Fruit fly (Drosophila melanogaster) whole organism, embryonic: ENCODE data around the gene meso18E.

Source experiments
- BEAF-32 ChIP-seq: fragments of 200-800 bp; sonication (Bioruptor generic); optimal IDR thresholded peaks from 3 replicates; lab custom pipeline; 2017; ENCODE audit warnings: missing biosample characterization, missing genetic modification characterization, mild to moderate bottlenecking, moderate library complexity, missing genetic modification reagents
- CG10147 ChIP-seq: fragments of 200-800 bp; sonication (Bioruptor generic); optimal IDR thresholded peaks from 2 replicates; lab custom pipeline; 2019; ENCODE audit warnings: missing biosample characterization, mild to moderate bottlenecking, missing genetic modification characterization, moderate library complexity
- CG10654 ChIP-seq: fragments of 200-800 bp; sonication (Bioruptor generic); optimal IDR thresholded peaks from 2 replicates; lab custom pipeline; 2016; ENCODE audit warnings: missing biosample characterization, missing genetic modification characterization
- CG11398 ChIP-seq: fragments of 200-800 bp; sonication (Bioruptor generic); optimal IDR thresholded peaks from 2 replicates; lab custom pipeline; 2016; ENCODE audit warnings: missing biosample characterization, missing genetic modification characterization
- CG12071 ChIP-seq: fragments of 200-800 bp; sonication (Bioruptor generic); optimal IDR thresholded peaks from 3 replicates; lab custom pipeline; 2018; ENCODE audit warnings: missing biosample characterization, mild to moderate bottlenecking, missing genetic modification characterization
- CG12104 ChIP-seq: fragments of 200-800 bp; sonication (Bioruptor generic); optimal IDR thresholded peaks from 3 replicates; lab custom pipeline; 2016; ENCODE audit warnings: missing biosample characterization, missing genetic modification characterization
- CG14667 ChIP-seq: fragments of 200-800 bp; sonication (Bioruptor generic); IDR thresholded peaks from 2 replicates; pipeline ENCODE4 v1.3.6; 2022; ENCODE audit warnings: missing biosample characterization, missing genetic modification characterization
- CG14710 ChIP-seq: fragments of 200-800 bp; sonication (Bioruptor generic); optimal IDR thresholded peaks from 3 replicates; lab custom pipeline; 2019; ENCODE audit warnings: missing biosample characterization, mild to moderate bottlenecking, missing genetic modification characterization, moderate library complexity
- CG15269 ChIP-seq: fragments of 200-800 bp; sonication (Bioruptor generic); optimal IDR thresholded peaks from 2 replicates; lab custom pipeline; 2018; ENCODE audit warnings: missing biosample characterization, mild to moderate bottlenecking, missing genetic modification characterization, moderate library complexity
- CG16815 ChIP-seq: fragments of 200-800 bp; sonication (Bioruptor generic); optimal IDR thresholded peaks from 3 replicates; lab custom pipeline; 2017; ENCODE audit warnings: missing biosample characterization, mild to moderate bottlenecking, missing genetic modification characterization
- CG16863 ChIP-seq: fragments of 200-800 bp; sonication (Bioruptor generic); optimal IDR thresholded peaks from 3 replicates; lab custom pipeline; 2016; ENCODE audit warnings: missing biosample characterization, missing genetic modification characterization
- CG17912 ChIP-seq: fragments of 200-800 bp; sonication (Bioruptor generic); optimal IDR thresholded peaks from 2 replicates; lab custom pipeline; 2018; ENCODE audit warnings: missing biosample characterization, mild to moderate bottlenecking, missing genetic modification characterization
- CG2120 ChIP-seq: fragments of 200-800 bp; sonication (Bioruptor generic); optimal IDR thresholded peaks from 3 replicates; lab custom pipeline; 2016; ENCODE audit warnings: missing biosample characterization, missing genetic modification characterization
- CG6689 ChIP-seq: fragments of 200-800 bp; sonication (Bioruptor generic); IDR thresholded peaks from 2 replicates; pipeline ENCODE4 v1.3.6; 2022; ENCODE audit warnings: missing biosample characterization, missing genetic modification characterization
- CG7556 ChIP-seq: fragments of 200-800 bp; sonication (Bioruptor generic); optimal IDR thresholded peaks from 2 replicates; lab custom pipeline; 2017; ENCODE audit warnings: missing biosample characterization, mild to moderate bottlenecking, missing genetic modification characterization
- CG8944 ChIP-seq: fragments of 200-800 bp; sonication (Bioruptor generic); optimal IDR thresholded peaks from 3 replicates; lab custom pipeline; 2016; ENCODE audit warnings: missing biosample characterization, missing genetic modification characterization
- CG9609 ChIP-seq: fragments of 200-800 bp; sonication (Bioruptor generic); optimal IDR thresholded peaks from 3 replicates; lab custom pipeline; 2016; ENCODE audit warnings: missing biosample characterization, missing genetic modification characterization
- CG9727 ChIP-seq: fragments of 200-800 bp; sonication (Bioruptor generic); optimal IDR thresholded peaks from 3 replicates; lab custom pipeline; 2017; ENCODE audit warnings: missing biosample characterization, mild to moderate bottlenecking, missing genetic modification characterization
- CoRest ChIP-seq: fragments of 200-800 bp; sonication (Bioruptor generic); optimal IDR thresholded peaks from 3 replicates; lab custom pipeline; 2018; ENCODE audit warnings: missing biosample characterization, mild to moderate bottlenecking, missing genetic modification characterization, moderate library complexity
- D19A ChIP-seq: fragments of 200-800 bp; optimal IDR thresholded peaks from 3 replicates; lab custom pipeline; 2019; ENCODE audit warnings: missing biosample characterization, mild to moderate bottlenecking, missing genetic modification characterization, moderate library complexity
- Dad ChIP-seq: fragments of 200-800 bp; sonication (Bioruptor generic); optimal IDR thresholded peaks from 3 replicates; lab custom pipeline; 2016; ENCODE audit warnings: missing biosample characterization, missing genetic modification characterization
- Deaf1 ChIP-seq: fragments of 200-800 bp; optimal IDR thresholded peaks from 3 replicates; lab custom pipeline; 2019; ENCODE audit warnings: missing biosample characterization, mild to moderate bottlenecking, missing genetic modification characterization, moderate library complexity
- Dll ChIP-seq: fragments of 200-800 bp; sonication (Bioruptor generic); IDR thresholded peaks from 4 replicates; pipeline ENCODE4 v1.3.6; 2022; ENCODE audit warnings: missing biosample characterization, missing genetic modification characterization; ENCODE audit not compliant: partially characterized antibody
- Elba2 ChIP-seq: fragments of 200-800 bp; sonication (Bioruptor generic); optimal IDR thresholded peaks from 3 replicates; lab custom pipeline; 2016; ENCODE audit warnings: missing biosample characterization, missing genetic modification characterization
- Fer2 ChIP-seq: fragments of 200-800 bp; sonication (Bioruptor generic); optimal IDR thresholded peaks from 2 replicates; lab custom pipeline; 2018; ENCODE audit warnings: missing biosample characterization, mild to moderate bottlenecking, missing genetic modification characterization, moderate library complexity
- HLH4C ChIP-seq: fragments of 200-800 bp; sonication (Bioruptor generic); IDR thresholded peaks from 3 replicates; pipeline ENCODE4 v1.3.6; 2022; ENCODE audit warnings: missing biosample characterization, missing genetic modification characterization; ENCODE audit not compliant: partially characterized antibody
- Hr3 ChIP-seq: fragments of 200-800 bp; sonication (Bioruptor generic); optimal IDR thresholded peaks from 3 replicates; lab custom pipeline; 2016; ENCODE audit warnings: missing biosample characterization, missing genetic modification characterization
- Opbp ChIP-seq: fragments of 200-800 bp; sonication (Bioruptor generic); IDR thresholded peaks from 3 replicates; pipeline ENCODE4 v1.3.6; 2022; ENCODE audit warnings: missing biosample characterization, missing genetic modification characterization; ENCODE audit not compliant: partially characterized antibody
- TFAM ChIP-seq: fragments of 200-800 bp; sonication (Bioruptor generic); optimal IDR thresholded peaks from 2 replicates; lab custom pipeline; 2017; ENCODE audit warnings: missing biosample characterization, missing genetic modification characterization, inconsistent platforms
- bab2 ChIP-seq: fragments of 200-800 bp; sonication (Bioruptor generic); optimal IDR thresholded peaks from 2 replicates; lab custom pipeline; 2016; ENCODE audit warnings: missing biosample characterization, missing genetic modification characterization
- bbx ChIP-seq: fragments of 200-800 bp; sonication (Bioruptor generic); IDR thresholded peaks from 2 replicates; pipeline ENCODE4 v1.3.6; 2022; ENCODE audit warnings: missing biosample characterization, missing genetic modification characterization; ENCODE audit not compliant: partially characterized antibody
- croc ChIP-seq: fragments of 200-800 bp; sonication (Bioruptor generic); conservative IDR thresholded peaks from 3 replicates; pipeline ENCODE4 v1.3.6; 2022; ENCODE audit warnings: missing biosample characterization, missing genetic modification characterization
- disco-r ChIP-seq: fragments of 200-800 bp; sonication (Bioruptor generic); optimal IDR thresholded peaks from 2 replicates; lab custom pipeline; 2016; ENCODE audit warnings: missing biosample characterization, missing genetic modification characterization
- dm ChIP-seq: fragments of 200-800 bp; sonication (Bioruptor generic); optimal IDR thresholded peaks from 3 replicates; lab custom pipeline; 2016; ENCODE audit warnings: missing biosample characterization, missing genetic modification characterization
- fd64A ChIP-seq: fragments of 200-800 bp; sonication (Bioruptor generic); optimal IDR thresholded peaks from 3 replicates; lab custom pipeline; 2018; ENCODE audit warnings: missing biosample characterization, mild to moderate bottlenecking, missing genetic modification characterization
- fru ChIP-seq: fragments of >200 bp; optimal IDR thresholded peaks from 2 replicates; lab custom pipeline; 2017
- gce ChIP-seq: fragments of 200-800 bp; sonication (Bioruptor generic); IDR thresholded peaks from 3 replicates; pipeline ENCODE4 v1.3.6; 2022; ENCODE audit warnings: missing biosample characterization, missing genetic modification characterization
- gfzf ChIP-seq: fragments of 200-800 bp; sonication (Bioruptor generic); optimal IDR thresholded peaks from 2 replicates; lab custom pipeline; 2016; ENCODE audit warnings: missing biosample characterization, mild to moderate bottlenecking, missing genetic modification characterization, moderate library complexity
- lilli ChIP-seq: fragments of 200-800 bp; sonication (Bioruptor generic); optimal IDR thresholded peaks from 3 replicates; lab custom pipeline; 2016; ENCODE audit warnings: missing biosample characterization, missing genetic modification characterization
- odd ChIP-seq: fragments of 200-800 bp; sonication (Bioruptor generic); optimal IDR thresholded peaks from 2 replicates; lab custom pipeline; 2017; ENCODE audit warnings: missing biosample characterization, mild to moderate bottlenecking, missing genetic modification characterization
- p53 ChIP-seq: fragments of 200-800 bp; sonication (Bioruptor generic); optimal IDR thresholded peaks from 2 replicates; lab custom pipeline; 2016; ENCODE audit warnings: missing biosample characterization, missing genetic modification characterization
- phol ChIP-seq: fragments of 200-800 bp; sonication (Bioruptor generic); optimal IDR thresholded peaks from 3 replicates; lab custom pipeline; 2018; ENCODE audit warnings: missing biosample characterization, mild to moderate bottlenecking, missing genetic modification characterization, moderate library complexity
- pnt ChIP-seq: fragments of 200-800 bp; sonication (Bioruptor generic); optimal IDR thresholded peaks from 3 replicates; lab custom pipeline; 2016; ENCODE audit warnings: missing biosample characterization, missing genetic modification characterization
- prd ChIP-seq, 3 experiments: fragments of >200 bp in 2 of 3; fragments of 200-800 bp in 1 of 3; sonication (Bioruptor generic) in 1 of 3; optimal IDR thresholded peaks in 2 of 3; IDR thresholded peaks in 1 of 3; 2 replicates in 2 of 3; 3 replicates in 1 of 3; pipeline versions ENCODE4 v1.3.6 to Lab custom; 2017 to 2022; ENCODE audit warnings: missing biosample characterization in 1 of 3, missing genetic modification characterization in 1 of 3
- ranshi ChIP-seq: fragments of 200-800 bp; sonication (Bioruptor generic); IDR thresholded peaks from 2 replicates; pipeline ENCODE4 v1.3.6; 2022; ENCODE audit warnings: missing biosample characterization, missing genetic modification characterization
- schlank ChIP-seq: fragments of 200-800 bp; sonication (Bioruptor generic); optimal IDR thresholded peaks from 2 replicates; lab custom pipeline; 2018; ENCODE audit warnings: missing biosample characterization, mild to moderate bottlenecking, missing genetic modification characterization
- sd ChIP-seq: fragments of 200-800 bp; sonication (Bioruptor generic); optimal IDR thresholded peaks from 3 replicates; lab custom pipeline; 2018; ENCODE audit warnings: missing biosample characterization, mild to moderate bottlenecking, missing genetic modification characterization, moderate library complexity
- sens ChIP-seq: fragments of 200-800 bp; sonication (Bioruptor generic); peaks from one replicate; lab custom pipeline; 2016; ENCODE audit warnings: missing biosample characterization, missing genetic modification characterization
- shn ChIP-seq: fragments of 200-800 bp; sonication (Bioruptor generic); optimal IDR thresholded peaks from 3 replicates; lab custom pipeline; 2016; ENCODE audit warnings: missing biosample characterization, missing genetic modification characterization
- toy ChIP-seq: fragments of 200-800 bp; sonication (Bioruptor generic); IDR thresholded peaks from 2 replicates; pipeline ENCODE4 v1.3.6; 2022; ENCODE audit warnings: missing biosample characterization, missing genetic modification characterization
- wdn ChIP-seq: fragments of 200-800 bp; sonication (Bioruptor generic); IDR thresholded peaks from 2 replicates; pipeline ENCODE4 v1.3.6; 2022; ENCODE audit warnings: missing biosample characterization, missing genetic modification characterization

The meso18E gene

DNA sequence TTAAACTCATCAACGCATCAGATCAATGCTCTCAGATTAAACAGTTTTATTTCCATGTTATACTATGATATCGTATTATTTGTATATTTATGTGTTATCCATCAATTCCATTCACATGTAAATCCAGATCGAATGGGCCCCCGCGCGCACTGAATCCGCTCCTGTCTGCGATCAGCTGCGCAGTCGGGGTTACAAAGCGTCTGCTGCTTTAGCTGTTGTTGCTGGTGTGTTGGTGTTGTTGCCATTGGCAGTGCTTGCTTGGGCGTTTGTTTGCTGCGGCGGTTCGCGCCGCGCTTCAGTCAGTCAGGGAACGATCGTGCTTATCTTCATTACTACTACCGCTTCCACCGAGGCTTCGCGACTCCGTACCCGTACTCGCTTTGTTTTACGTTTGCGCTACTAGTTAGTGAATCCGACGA, 45.8 kb downstream of the meso18E start, which contains the start of gene Zw (continued):
- peak; percentile 47 for TF ChIP-seq CG16863 (GFP tag; lab: Kevin White, UChicago)
- peak; percentile 49; the same call in 1 of the 2 replicates for TF ChIP-seq ranshi (GFP tag; lab: Robert Waterston, UW)
- TF ChIP-seq CG2120: peak; percentile 73
- peak; percentile 49; the same call in 1 of the 2 replicates for TF ChIP-seq CG6689 (GFP tag; lab: Robert Waterston, UW)
- TF ChIP-seq CG12071 (GFP tag; lab: Kevin White, UChicago): peak; percentile 9
- peak; percentile 43 for TF ChIP-seq CoRest (tag; lab: Kevin White, UChicago)
- TF ChIP-seq sd (tag; lab: Kevin White, UChicago): no peak
- TF ChIP-seq fru: no peak
- TF ChIP-seq CG12104: no peak
- peak; percentile 61 for TF ChIP-seq bbx (GFP tag; lab: Robert Waterston, UW)
- TF ChIP-seq CG17912 (GFP tag; lab: Kevin White, UChicago): no peak
- TF ChIP-seq Opbp (GFP tag; lab: Robert Waterston, UW): peak; percentile 80
- TF ChIP-seq CG14710 (tag; lab: Kevin White, UChicago): peak; percentile 2
- peak; percentile 52 for TF ChIP-seq CG15269 (tag; lab: Kevin White, UChicago)
- TF ChIP-seq Fer2 (tag; lab: Kevin White, UChicago): peak; percentile 0
- TF ChIP-seq lilli (GFP tag; lab: Kevin White, UChicago): peak; percentile 63
- TF ChIP-seq CG7556 (GFP tag; lab: Kevin White, UChicago): no peak
- 0 out of 2 replicates have a peak, but pooled peaks have one; percentile 28 for TF ChIP-seq wdn (GFP tag; lab: Robert Waterston, UW)
- no peak for TF ChIP-seq toy (GFP tag; lab: Robert Waterston, UW)
- peak; percentile 65 for TF ChIP-seq Deaf1 (tag; lab: Kevin White, UChicago)
- TF ChIP-seq HLH4C (GFP tag; lab: Robert Waterston, UW): no peak
- TF ChIP-seq prd (optimal IDR thresholded peaks at IDR 0.05; lab: Kevin White, UChicago): no peak
- peak; percentile 82 for TF ChIP-seq prd (GFP tag; IDR thresholded peaks at IDR 0.05; lab: Robert Waterston, UW)
- peak; percentile 0 for TF ChIP-seq schlank (tag; lab: Kevin White, UChicago)
- TF ChIP-seq p53 (GFP tag; lab: Kevin White, UChicago): no peak
- TF ChIP-seq CG10654 (GFP tag; lab: Kevin White, UChicago): peak; percentile 44
- peak; percentile 46 for TF ChIP-seq CG9609 (GFP tag; lab: Kevin White, UChicago)
- no peak for TF ChIP-seq BEAF-32 (GFP tag; lab: Kevin White, UChicago)
- peak; percentile 34 for TF ChIP-seq phol (tag; lab: Kevin White, UChicago)
- TF ChIP-seq Hr3 (GFP tag; lab: Kevin White, UChicago): peak; percentile 25
- TF ChIP-seq D19A (tag; lab: Kevin White, UChicago): peak; percentile 46
- peak; percentile 32 for TF ChIP-seq bab2 (GFP tag; lab: Kevin White, UChicago)
- TF ChIP-seq gce (GFP tag; lab: Robert Waterston, UW): no peak
- no peak for TF ChIP-seq CG9727 (GFP tag; lab: Kevin White, UChicago)
- no peak for TF ChIP-seq Dad (GFP tag; lab: Kevin White, UChicago)
- peak; percentile 62 for TF ChIP-seq CG14667 (GFP tag; lab: Robert Waterston, UW)
- TF ChIP-seq disco-r (GFP tag; lab: Kevin White, UChicago): no peak
- peak; percentile 30 for TF ChIP-seq pnt (GFP tag; lab: Kevin White, UChicago)
- TF ChIP-seq Dll (GFP tag; lab: Robert Waterston, UW): 0 out of 4 replicates have a peak, but pooled peaks have one; percentile 19
- peak; percentile 81 for TF ChIP-seq sens (GFP tag; lab: Kevin White, UChicago)
- TF ChIP-seq odd: no peak
- peak; percentile 28; the same call in 1 of the 3 replicates for TF ChIP-seq croc (GFP tag; lab: Robert Waterston, UW)
- TF ChIP-seq gfzf (GFP tag; lab: Kevin White, UChicago): no peak
- no peak for TF ChIP-seq CG10147
- TF ChIP-seq TFAM (GFP tag; lab: Kevin White, UChicago): no peak
- TF ChIP-seq fd64A (GFP tag; lab: Kevin White, UChicago): no peak
- TF ChIP-seq dm (GFP tag; lab: Kevin White, UChicago): peak; percentile 5
- TF ChIP-seq shn (GFP tag; lab: Kevin White, UChicago): peak; percentile 35
- TF ChIP-seq Elba2 (GFP tag; lab: Kevin White, UChicago): no peak
- TF ChIP-seq CG16815: peak; percentile 45
- TF ChIP-seq CG11398 (GFP tag; lab: Kevin White, UChicago): no peak
- peak; percentile 13 for TF ChIP-seq CG8944 (GFP tag; lab: Kevin White, UChicago)
